Fruit fly (Drosophila melanogaster): ENCODE measurements around the gene CG5418.

CG5418 gene

dm6 chr2L:12427487-12428101 lies 25.4 kb downstream of the CG5418 start, which contains the start of the genes CG5446 and Trm1:
Gene CG5446 (minus strand): TSS chr2L:12427709.
Gene Trm1 (plus strand): TSS chr2L:12428028.
- TF ChIP-seq psq (optimal IDR thresholded peaks at IDR 0.05) (no peak), usp (GFP tag; optimal IDR thresholded peaks at IDR 0.05) (no peak), CG8478 (optimal IDR thresholded peaks at IDR 0.05) (no peak), EcR (GFP tag; optimal IDR thresholded peaks at IDR 0.05) (no peak), Dll (optimal IDR thresholded peaks at IDR 0.05) (no peak)

DNA sequence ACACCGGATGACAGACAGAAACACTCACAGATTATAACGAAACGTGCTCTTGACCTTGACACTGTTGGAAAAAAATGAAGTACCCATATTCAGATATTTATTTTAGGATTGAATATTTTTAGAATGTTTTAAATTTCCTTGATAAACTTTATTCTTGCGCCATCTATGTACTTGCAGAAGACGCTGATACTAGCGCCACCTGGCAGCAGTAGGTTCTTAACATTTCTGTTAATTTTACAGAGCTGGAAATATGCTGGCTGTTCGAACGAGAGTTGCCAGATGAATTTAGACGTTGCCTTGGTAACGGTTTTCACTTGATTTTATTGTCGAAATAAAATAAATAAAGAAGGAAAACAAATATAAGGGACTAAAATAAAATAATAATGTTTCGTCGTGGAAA lies 28.5 kb downstream of the CG5418 start, which contains the start of gene Fam92:
TSS of gene Fam92 (plus strand) at position 350 of the 400 bp plus-strand sequence.
- TF ChIP-seq EcR (GFP tag; optimal IDR thresholded peaks at IDR 0.05) (no peak), pan (optimal IDR thresholded peaks at IDR 0.05) (no peak), psq (optimal IDR thresholded peaks at IDR 0.05) (no peak), Dll (optimal IDR thresholded peaks at IDR 0.05) (no peak), usp (GFP tag; optimal IDR thresholded peaks at IDR 0.05) (no peak), CG8478 (optimal IDR thresholded peaks at IDR 0.05) (no peak)

DNA sequence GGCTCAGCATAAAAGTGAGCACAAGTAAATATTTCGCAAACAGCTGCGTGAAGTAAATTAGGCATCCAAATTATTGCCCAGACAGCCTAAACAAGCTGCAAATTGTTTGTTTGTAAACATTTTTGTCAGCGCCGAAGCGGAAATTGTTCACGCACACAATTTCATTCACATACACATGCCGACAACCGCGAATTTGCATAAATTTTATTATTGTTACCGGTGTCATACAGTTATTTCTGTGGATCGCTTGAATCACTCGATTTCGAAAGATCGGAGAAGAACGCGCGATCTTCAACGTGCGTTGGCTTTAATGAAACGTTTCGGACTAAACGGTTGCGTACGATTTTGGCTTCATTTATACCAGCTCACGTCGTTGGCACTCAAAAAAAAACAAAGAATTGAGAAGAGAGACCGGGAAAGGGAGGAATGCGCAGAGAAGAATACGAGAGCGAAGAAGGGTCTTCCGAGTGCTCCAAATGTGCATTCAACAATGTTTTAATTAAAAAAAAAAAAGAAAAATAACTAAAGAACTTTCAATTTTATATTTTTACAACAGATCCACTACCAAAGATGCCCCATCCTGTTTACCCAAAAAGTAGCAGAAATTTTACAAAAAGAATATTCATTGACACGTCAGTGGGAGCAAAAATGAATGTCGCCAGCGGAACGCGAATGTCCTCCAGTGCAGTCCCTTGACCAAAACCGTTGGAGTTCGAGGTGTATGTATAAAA lies 29.8 kb downstream of the CG5418 start, which contains the start of gene vir-1:
TSS of gene vir-1 (minus strand) at position 334 of the 731 bp plus-strand sequence.
- TF ChIP-seq usp (GFP tag; optimal IDR thresholded peaks at IDR 0.05) (no peak), Dll (optimal IDR thresholded peaks at IDR 0.05) (no peak), pan (optimal IDR thresholded peaks at IDR 0.05) (no peak), EcR (GFP tag; optimal IDR thresholded peaks at IDR 0.05) (no peak), CG8478 (optimal IDR thresholded peaks at IDR 0.05) (no peak), psq (optimal IDR thresholded peaks at IDR 0.05) (no peak)

DNA sequence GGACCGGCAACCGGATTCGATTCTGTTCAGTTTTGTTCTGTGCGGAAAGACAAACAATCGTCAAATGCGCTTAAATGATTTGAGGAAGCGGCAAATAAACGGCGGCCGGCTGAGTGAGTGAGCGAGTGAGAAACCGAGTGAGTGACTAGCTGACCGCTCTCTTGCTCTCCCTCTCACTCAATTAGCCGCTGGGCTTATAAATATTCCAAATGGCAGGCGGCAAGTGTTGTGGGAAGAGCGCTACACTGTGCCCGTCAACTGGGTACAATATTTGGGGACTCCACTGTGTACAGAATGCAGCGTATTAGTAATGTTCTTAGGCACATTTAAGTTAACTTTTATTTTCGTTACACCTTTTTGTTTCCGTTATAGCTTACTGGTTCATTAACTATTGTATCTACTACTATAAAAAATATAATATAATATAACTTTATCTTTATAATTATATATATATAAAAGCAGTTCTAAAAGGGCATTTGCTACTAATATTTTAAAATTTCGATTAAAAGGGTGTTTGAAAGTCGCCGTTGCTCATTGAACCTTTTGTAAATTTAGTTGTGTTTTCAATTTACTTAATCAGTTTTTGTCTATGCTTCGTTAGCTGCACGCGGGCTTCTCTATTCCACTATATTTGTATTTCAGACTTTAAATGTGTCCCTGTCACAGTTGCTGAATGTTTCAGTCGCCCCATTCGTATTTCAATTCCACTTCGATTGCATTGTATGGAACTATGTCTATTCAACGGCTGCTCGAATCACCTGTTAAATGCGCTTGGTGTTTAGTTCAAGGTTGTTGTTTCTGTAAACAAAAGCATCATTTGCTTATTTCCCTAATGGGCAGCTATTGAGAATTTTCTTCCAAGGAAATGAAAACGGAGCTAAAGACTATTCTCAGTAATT lies 31.0 kb downstream of the CG5418 start:
- TF ChIP-seq psq (optimal IDR thresholded peaks at IDR 0.05) = no peak
- no peak for TF ChIP-seq usp (GFP tag; optimal IDR thresholded peaks at IDR 0.05)
- TF ChIP-seq CG8478 (optimal IDR thresholded peaks at IDR 0.05) = no peak
- no peak for TF ChIP-seq EcR (GFP tag; optimal IDR thresholded peaks at IDR 0.05)
- no peak for TF ChIP-seq pan (optimal IDR thresholded peaks at IDR 0.05)

DNA sequence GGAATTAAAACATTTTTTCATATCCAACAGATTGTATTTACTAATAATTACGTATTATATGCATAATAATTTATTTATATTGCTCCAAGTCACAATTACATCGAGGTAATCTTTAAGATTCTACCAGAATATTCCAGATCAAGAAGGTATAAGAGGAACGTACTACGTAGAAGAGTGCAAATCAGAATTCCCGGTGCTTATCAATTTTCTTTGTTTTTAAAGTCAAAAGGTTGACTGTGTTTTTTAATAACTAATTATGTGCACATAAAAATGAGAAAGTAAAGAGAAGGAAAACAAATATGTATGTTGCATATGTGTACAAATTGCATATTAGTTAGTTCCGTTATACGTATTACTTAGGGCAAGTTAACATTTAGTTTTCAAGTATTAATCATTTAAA lies 31.9 kb downstream of the CG5418 start:
- TF ChIP-seq psq (optimal IDR thresholded peaks at IDR 0.05) (no peak), pan (optimal IDR thresholded peaks at IDR 0.05) (no peak), CG8478 (optimal IDR thresholded peaks at IDR 0.05) (no peak), usp (GFP tag; optimal IDR thresholded peaks at IDR 0.05) (no peak), Dll (optimal IDR thresholded peaks at IDR 0.05) (no peak), EcR (GFP tag; optimal IDR thresholded peaks at IDR 0.05) (no peak)

DNA sequence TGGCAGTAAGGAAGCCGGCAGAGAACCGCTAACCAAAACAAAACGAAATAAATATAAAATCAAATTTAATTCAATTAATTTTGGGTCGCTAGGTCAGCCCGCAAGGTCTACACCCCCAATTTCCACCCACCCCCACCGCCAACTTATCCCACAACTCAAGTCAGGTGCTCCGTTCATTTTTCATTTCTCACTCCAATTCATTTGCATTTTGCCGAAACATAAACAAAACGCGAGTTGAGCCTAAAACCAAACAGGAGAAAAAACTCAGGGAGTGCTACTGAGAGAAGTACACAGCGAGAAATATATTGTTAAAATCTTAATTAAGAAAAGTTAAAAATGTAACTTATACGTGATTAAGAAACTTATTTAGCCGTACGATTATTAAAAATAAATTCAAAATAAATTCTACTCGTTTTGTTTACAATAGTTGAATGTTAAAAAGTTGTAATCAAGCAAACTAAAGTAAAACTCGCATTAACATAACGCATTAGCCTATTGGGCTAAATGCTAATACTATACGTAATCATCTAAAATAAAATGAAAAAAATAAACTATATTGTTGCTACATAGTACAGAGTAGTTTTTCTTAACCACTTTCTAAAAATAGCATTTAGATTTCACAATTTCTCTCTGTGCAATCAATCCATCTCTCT lies 37.4 kb downstream of the CG5418 start:
- TF ChIP-seq CG8478 (optimal IDR thresholded peaks at IDR 0.05) = no peak
- no peak for TF ChIP-seq EcR (GFP tag; optimal IDR thresholded peaks at IDR 0.05)
- no peak for TF ChIP-seq usp (GFP tag; optimal IDR thresholded peaks at IDR 0.05)
- no peak for TF ChIP-seq pan (optimal IDR thresholded peaks at IDR 0.05)
- TF ChIP-seq psq (optimal IDR thresholded peaks at IDR 0.05) = no peak
- TF ChIP-seq Dll (optimal IDR thresholded peaks at IDR 0.05) = no peak

DNA sequence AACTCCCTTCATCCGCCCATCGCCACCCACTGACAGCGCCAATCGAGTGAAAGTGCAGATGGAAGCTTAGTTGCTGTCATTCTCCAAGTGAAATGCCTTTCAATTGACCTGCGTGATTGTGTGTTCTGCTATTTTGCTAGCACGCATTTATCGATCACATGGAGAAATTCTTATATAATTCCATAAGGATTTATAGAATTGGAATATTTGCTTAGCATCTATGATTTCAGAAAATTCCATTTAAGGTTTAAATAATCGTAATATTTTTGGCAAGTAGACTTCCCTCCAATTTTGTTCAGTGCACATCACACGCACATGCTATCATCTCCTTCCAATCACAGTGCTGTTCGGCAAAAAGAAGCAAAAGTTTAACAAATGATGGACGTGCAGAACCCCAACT lies 39.1 kb downstream of the CG5418 start:
- no peak for TF ChIP-seq Dll (optimal IDR thresholded peaks at IDR 0.05)
- TF ChIP-seq CG8478 (optimal IDR thresholded peaks at IDR 0.05) = no peak
- TF ChIP-seq psq (optimal IDR thresholded peaks at IDR 0.05) = no peak
- no peak for TF ChIP-seq pan (optimal IDR thresholded peaks at IDR 0.05)
- no peak for TF ChIP-seq usp (GFP tag; optimal IDR thresholded peaks at IDR 0.05)
- no peak for TF ChIP-seq EcR (GFP tag; optimal IDR thresholded peaks at IDR 0.05)

DNA sequence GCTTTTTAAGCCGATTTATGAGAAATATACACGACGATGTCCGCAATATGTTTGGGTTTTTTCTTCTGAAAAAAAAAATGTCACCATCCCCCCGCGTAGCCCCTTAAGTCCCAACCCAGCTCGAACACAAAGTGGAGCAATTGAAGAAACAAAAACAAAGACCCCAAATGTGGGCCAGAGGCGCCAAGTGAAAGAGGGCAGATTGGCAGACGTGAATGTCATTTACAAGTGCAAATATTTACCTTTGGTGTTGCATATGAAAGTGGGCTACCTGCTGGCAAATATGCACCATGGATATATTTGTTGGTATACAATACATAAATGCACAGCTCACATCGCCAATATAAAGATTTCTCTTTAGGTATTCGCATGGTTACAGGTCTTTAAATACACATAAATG lies 42.4 kb downstream of the CG5418 start:
- no peak for TF ChIP-seq EcR (GFP tag; optimal IDR thresholded peaks at IDR 0.05)

dm6 chr2L:12404555-12405077 lies 48.4 kb downstream of the CG5418 start:
- TF ChIP-seq EcR (GFP tag; optimal IDR thresholded peaks at IDR 0.05) (no peak), CG8478 (optimal IDR thresholded peaks at IDR 0.05) (no peak), pan (optimal IDR thresholded peaks at IDR 0.05) (no peak), psq (optimal IDR thresholded peaks at IDR 0.05) (no peak), Dll (optimal IDR thresholded peaks at IDR 0.05) (no peak), usp (GFP tag; optimal IDR thresholded peaks at IDR 0.05) (no peak)

Data from whole organism.